Worm (Caenorhabditis elegans) whole organism, L4 larva: ENCODE data around the gene swt-5.

ENCODE experiments used
- D1046.2 ChIP-seq: fragments of 200-800 bp; sonication (Bioruptor generic); IDR thresholded peaks from 2 replicates; pipeline ENCODE4 v1.3.6; 2022; ENCODE audit warnings: missing genetic modification characterization, missing compliant biosample characterization
- F37D6.2 ChIP-seq: sonication (generic microtip); optimal IDR thresholded peaks from 2 replicates; lab custom pipeline; 2016; ENCODE audit warnings: mild to moderate bottlenecking, missing genetic modification characterization, missing compliant biosample characterization
- F44E2.7 ChIP-seq: fragments of 200-800 bp; sonication (Bioruptor generic); IDR thresholded peaks from 2 replicates; pipeline ENCODE4 v2.1.2; 2022; ENCODE audit warnings: missing genetic modification characterization, missing compliant biosample characterization
- R02D3.7 ChIP-seq: fragments of 150-350 bp; sonication (generic microtip); optimal IDR thresholded peaks from 3 replicates; lab custom pipeline; 2014; ENCODE audit warnings: missing biosample characterization, missing genetic modification characterization
- T26A8.4 ChIP-seq: fragments of 200-800 bp; sonication (Bioruptor generic); IDR thresholded peaks from 2 replicates; pipeline ENCODE4 v1.3.6; 2022; ENCODE audit warnings: missing genetic modification characterization, missing compliant biosample characterization
- Y48G9A.11 ChIP-seq: fragments of 200-800 bp; sonication (Bioruptor generic); IDR thresholded peaks from 2 replicates; pipeline ENCODE4 v1.3.6; 2022; ENCODE audit warnings: missing genetic modification reagents, missing genetic modification characterization, missing compliant biosample characterization
- ZK546.5 ChIP-seq, 2 experiments: sonication (generic microtip); optimal IDR thresholded peaks; 2 replicates each; lab custom pipeline; 2017; ENCODE audit warnings: missing biosample characterization in 2 of 2, missing genetic modification characterization in 2 of 2
- ama-1 ChIP-seq: fragments of 150-350 bp; optimal IDR thresholded peaks from 2 replicates; lab custom pipeline; 2014; ENCODE audit warnings: inconsistent platforms, mixed read lengths
- arid-1 ChIP-seq: fragments of 200-800 bp; sonication (Bioruptor generic); conservative IDR thresholded peaks from 2 replicates; pipeline ENCODE4 v1.3.6; 2022; ENCODE audit warnings: missing genetic modification reagents, missing genetic modification characterization, missing compliant biosample characterization
- attf-4 ChIP-seq: sonication (generic microtip); optimal IDR thresholded peaks from 3 replicates; lab custom pipeline; 2017; ENCODE audit warnings: missing biosample characterization, missing genetic modification characterization
- ceh-28 ChIP-seq: fragments of 150-350 bp; optimal IDR thresholded peaks from 2 replicates; lab custom pipeline; 2014; ENCODE audit warnings: missing biosample characterization, missing genetic modification reagents, missing genetic modification characterization
- ceh-62 ChIP-seq: sonication (generic microtip); optimal IDR thresholded peaks from 2 replicates; lab custom pipeline; 2017; ENCODE audit warnings: missing biosample characterization, missing genetic modification characterization
- ceh-82 ChIP-seq: sonication (generic microtip); optimal IDR thresholded peaks from 2 replicates; lab custom pipeline; 2017; ENCODE audit warnings: missing biosample characterization, missing genetic modification characterization
- ctbp-1 ChIP-seq: fragments of 200-800 bp; sonication (Bioruptor generic); IDR thresholded peaks from 2 replicates; pipeline ENCODE4 v1.3.6; 2022; ENCODE audit warnings: missing genetic modification reagents, missing genetic modification characterization, missing compliant biosample characterization
- daf-12 ChIP-seq: fragments of 150-350 bp; optimal IDR thresholded peaks from 2 replicates; lab custom pipeline; 2014; ENCODE audit warnings: missing biosample characterization, missing genetic modification reagents, missing genetic modification characterization
- daf-16 ChIP-seq, 3 experiments: sonication (generic microtip); optimal IDR thresholded peaks; 2 replicates each; lab custom pipeline; 2016 to 2017; ENCODE audit warnings: missing genetic modification characterization in 3 of 3, missing genetic modification reagents in 3 of 3, mild to moderate bottlenecking in 2 of 3, missing compliant biosample characterization in 2 of 3, missing biosample characterization in 1 of 3, moderate library complexity in 1 of 3
- daf-8 ChIP-seq: fragments of 200-800 bp; sonication (Bioruptor generic); IDR thresholded peaks from 2 replicates; pipeline ENCODE4 v1.3.6; 2022; ENCODE audit warnings: missing genetic modification characterization, missing compliant biosample characterization
- dmd-6 ChIP-seq: fragments of 200-800 bp; sonication (Bioruptor generic); IDR thresholded peaks from 2 replicates; pipeline ENCODE4 v1.3.6; 2022; ENCODE audit warnings: missing genetic modification reagents, missing genetic modification characterization, missing compliant biosample characterization
- dmd-8 ChIP-seq: fragments of 200-800 bp; sonication (Bioruptor generic); IDR thresholded peaks from 2 replicates; pipeline ENCODE4 v1.3.6; 2022; ENCODE audit warnings: missing genetic modification characterization, missing compliant biosample characterization
- dmd-9 ChIP-seq: fragments of 200-800 bp; sonication (Bioruptor generic); IDR thresholded peaks from 2 replicates; pipeline ENCODE4 v1.3.6; 2022; ENCODE audit warnings: missing genetic modification reagents, missing genetic modification characterization, missing compliant biosample characterization
- dpl-1 ChIP-seq: fragments of 150-350 bp; optimal IDR thresholded peaks from 2 replicates; lab custom pipeline; 2014; ENCODE audit warnings: missing biosample characterization, missing genetic modification reagents, missing genetic modification characterization
- duxl-1 ChIP-seq: sonication (generic microtip); optimal IDR thresholded peaks from 2 replicates; lab custom pipeline; 2016; ENCODE audit warnings: mild to moderate bottlenecking, missing genetic modification characterization, moderate library complexity, missing compliant biosample characterization; ENCODE audit not compliant: poor library complexity
- dve-1 ChIP-seq: sonication (generic microtip); optimal IDR thresholded peaks from 2 replicates; lab custom pipeline; 2017; ENCODE audit warnings: antibody characterized with exemption, mild to moderate bottlenecking, missing genetic modification characterization, missing compliant biosample characterization; ENCODE audit not compliant: insufficient read depth
- egl-27 ChIP-seq: sonication (generic microtip); optimal IDR thresholded peaks from 3 replicates; lab custom pipeline; 2017; ENCODE audit warnings: missing biosample characterization, missing genetic modification reagents, missing genetic modification characterization
- egl-43 ChIP-seq: fragments of 200-800 bp; sonication (Bioruptor generic); IDR thresholded peaks from 2 replicates; pipeline ENCODE4 v1.3.6; 2022; ENCODE audit warnings: missing genetic modification reagents, missing genetic modification characterization, missing compliant biosample characterization
- fos-1 ChIP-seq: fragments of 150-350 bp; optimal IDR thresholded peaks from 2 replicates; lab custom pipeline; 2014; ENCODE audit warnings: missing biosample characterization, missing genetic modification characterization
- hlh-30 ChIP-seq: sonication (generic microtip); optimal IDR thresholded peaks from 2 replicates; lab custom pipeline; 2017; ENCODE audit warnings: antibody characterized with exemption, mild to moderate bottlenecking, missing genetic modification characterization, missing compliant biosample characterization; ENCODE audit not compliant: insufficient read depth
- jun-1 ChIP-seq: fragments of 150-350 bp; optimal IDR thresholded peaks from 2 replicates; lab custom pipeline; 2014; ENCODE audit warnings: missing biosample characterization, missing genetic modification reagents, missing genetic modification characterization
- lim-7 ChIP-seq: fragments of 200-800 bp; sonication (Bioruptor generic); IDR thresholded peaks from 2 replicates; pipeline ENCODE4 v1.3.6; 2022; ENCODE audit warnings: missing genetic modification characterization, missing compliant biosample characterization
- lin-13 ChIP-seq: fragments of 150-350 bp; optimal IDR thresholded peaks from 2 replicates; lab custom pipeline; 2014; ENCODE audit warnings: missing biosample characterization, missing genetic modification reagents, missing genetic modification characterization
- lin-38 ChIP-seq: fragments of 200-800 bp; sonication (Bioruptor generic); IDR thresholded peaks from 2 replicates; pipeline ENCODE4 v1.3.6; 2022; ENCODE audit warnings: missing genetic modification reagents, missing genetic modification characterization, missing compliant biosample characterization
- lin-39 ChIP-seq: fragments of 150-350 bp; optimal IDR thresholded peaks from 2 replicates; lab custom pipeline; 2014; ENCODE audit warnings: missing biosample characterization, missing genetic modification reagents, missing genetic modification characterization
- lsy-2 ChIP-seq, 2 experiments: fragments of 150-350 bp in 1 of 2; sonication (generic microtip) in 1 of 2; optimal IDR thresholded peaks; 2 replicates each; lab custom pipeline; 2014 to 2017; ENCODE audit warnings: missing biosample characterization in 2 of 2, missing genetic modification characterization in 2 of 2
- mep-1 ChIP-seq: fragments of 150-350 bp; sonication (generic microtip); optimal IDR thresholded peaks from 3 replicates; lab custom pipeline; 2014; ENCODE audit warnings: missing biosample characterization, missing genetic modification characterization
- mes-2 ChIP-seq: sonication (generic microtip); optimal IDR thresholded peaks from 2 replicates; lab custom pipeline; 2016; ENCODE audit warnings: missing genotype, mild to moderate bottlenecking, missing genetic modification characterization, missing compliant biosample characterization; ENCODE audit not compliant: poor library complexity, severe bottlenecking
- mxl-2 ChIP-seq: fragments of 200-800 bp; sonication (Bioruptor generic); conservative IDR thresholded peaks from 2 replicates; pipeline ENCODE4 v1.3.6; 2022; ENCODE audit warnings: missing genetic modification reagents, missing genetic modification characterization, missing compliant biosample characterization
- mxl-3 ChIP-seq: fragments of 200-800 bp; sonication (Bioruptor generic); optimal IDR thresholded peaks from 2 replicates; lab custom pipeline; 2018; ENCODE audit warnings: mild to moderate bottlenecking, missing genetic modification characterization, missing compliant biosample characterization
- nhr-10 ChIP-seq: fragments of 150-350 bp; optimal IDR thresholded peaks from 2 replicates; lab custom pipeline; 2014; ENCODE audit warnings: missing biosample characterization, missing genetic modification characterization
- nhr-102 ChIP-seq: sonication (generic microtip); optimal IDR thresholded peaks from 2 replicates; lab custom pipeline; 2016; ENCODE audit warnings: mild to moderate bottlenecking, missing genetic modification characterization, moderate library complexity, missing compliant biosample characterization
- nhr-11 ChIP-seq: fragments of 150-350 bp; optimal IDR thresholded peaks from 2 replicates; lab custom pipeline; 2014; ENCODE audit warnings: missing biosample characterization, missing genetic modification characterization
- nhr-237 ChIP-seq: sonication (generic microtip); optimal IDR thresholded peaks from 2 replicates; lab custom pipeline; 2017; ENCODE audit warnings: missing biosample characterization, missing genetic modification characterization
- nhr-41 ChIP-seq: fragments of 200-800 bp; sonication (Bioruptor generic); IDR thresholded peaks from 2 replicates; pipeline ENCODE4 v1.3.6; 2022; ENCODE audit warnings: missing genetic modification reagents, missing genetic modification characterization, missing compliant biosample characterization
- nhr-48 ChIP-seq: sonication (generic microtip); optimal IDR thresholded peaks from 2 replicates; lab custom pipeline; 2016; ENCODE audit warnings: mild to moderate bottlenecking, missing genetic modification characterization, missing compliant biosample characterization
- php-3 ChIP-seq: fragments of 200-800 bp; sonication (Bioruptor generic); IDR thresholded peaks from 2 replicates; pipeline ENCODE4 v1.3.6; 2022; ENCODE audit warnings: missing genetic modification reagents, missing genetic modification characterization, missing compliant biosample characterization
- rbr-2 ChIP-seq: sonication (generic microtip); optimal IDR thresholded peaks from 2 replicates; lab custom pipeline; 2016; ENCODE audit warnings: missing genotype, missing genetic modification characterization, missing compliant biosample characterization
- set-16 ChIP-seq: fragments of 200-800 bp; sonication (Bioruptor generic); IDR thresholded peaks from 2 replicates; pipeline ENCODE4 v1.3.6; 2022; ENCODE audit warnings: missing genetic modification reagents, missing genetic modification characterization, missing compliant biosample characterization
- tag-97 ChIP-seq: fragments of 200-800 bp; sonication (Bioruptor generic); IDR thresholded peaks from 2 replicates; pipeline ENCODE4 v1.3.6; 2022; ENCODE audit warnings: missing genetic modification characterization, missing compliant biosample characterization
- tra-1 ChIP-seq: fragments of 200-800 bp; sonication (Bioruptor generic); IDR thresholded peaks from 2 replicates; pipeline ENCODE4 v1.3.6; 2022; ENCODE audit warnings: missing genetic modification reagents, missing genetic modification characterization, missing compliant biosample characterization
- unc-39 ChIP-seq: sonication (generic microtip); optimal IDR thresholded peaks from 2 replicates; lab custom pipeline; 2017; ENCODE audit warnings: missing biosample characterization, missing genetic modification characterization
- unc-62 ChIP-seq, 3 experiments: fragments of 150-350 bp in 1 of 3; sonication (generic microtip); optimal IDR thresholded peaks in 2 of 3; peaks in 1 of 3; 1 replicate in 1 of 3; 2 replicates in 2 of 3; lab custom pipeline; 2014 to 2017; ENCODE audit warnings: missing biosample characterization in 3 of 3, missing genetic modification characterization in 3 of 3, missing genetic modification reagents in 3 of 3, missing genotype in 1 of 3
- zag-1 ChIP-seq: fragments of 150-350 bp; optimal IDR thresholded peaks from 2 replicates; lab custom pipeline; 2014; ENCODE audit warnings: missing biosample characterization, missing genetic modification characterization
- ztf-7 ChIP-seq: fragments of 150-350 bp; optimal IDR thresholded peaks from 2 replicates; lab custom pipeline; 2014; ENCODE audit warnings: missing biosample characterization, missing genetic modification characterization

The swt-5 gene

DNA sequence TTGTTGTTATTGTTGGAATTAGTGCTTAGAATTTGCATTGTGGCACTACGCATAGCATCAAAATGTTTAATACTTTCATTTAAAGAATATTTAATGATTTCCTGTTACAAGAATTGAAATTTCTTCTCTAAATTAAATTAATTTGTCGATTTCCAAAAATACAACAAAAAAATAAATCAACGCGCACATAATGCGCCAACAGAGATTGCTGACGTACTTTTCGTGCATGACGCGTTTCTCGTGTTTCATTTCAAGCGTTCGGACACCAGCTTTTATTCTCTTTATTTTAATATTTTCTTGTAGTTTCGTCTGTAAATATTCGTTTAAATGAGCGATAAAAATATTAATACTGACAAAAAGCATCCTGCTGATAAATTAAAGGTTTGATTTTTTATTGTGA is 12.4 kb downstream of the swt-5 start, which contains the start of gene eif-2Bdelta:
Gene eif-2Bdelta (plus strand): TSS at position 235 of the 400 bp plus-strand sequence.
- TF ChIP-seq lsy-2 (tag; optimal IDR thresholded peaks at IDR 0.05; lab: Kevin White, UChicago) (peak in 1 of 2 experiments; percentile 66), ctbp-1 (GFP tag; lab: Robert Waterston, UW) (no peak), egl-43 (no peak), tag-97 (no peak), nhr-102 (peak; percentile 49), php-3 (no peak), ama-1 (lab: Kevin White, UChicago) (no peak), nhr-48 (tag; lab: Kevin White, UChicago) (peak; percentile 18), daf-12 (tag; lab: Kevin White, UChicago) (no peak), dpl-1 (peak; percentile 69), R02D3.7 (no peak), lin-13 (no peak), set-16 (GFP tag; lab: Robert Waterston, UW) (no peak), ceh-62 (no peak), nhr-11 (tag; lab: Kevin White, UChicago) (no peak), lin-39 (tag; lab: Kevin White, UChicago) (no peak), nhr-41 (GFP tag; lab: Robert Waterston, UW) (no peak), mxl-3 (GFP tag; lab: Kevin White, UChicago) (no peak), rbr-2 (tag; lab: Kevin White, UChicago) (peak; percentile 45), F37D6.2 (tag; lab: Kevin White, UChicago) (no peak), ceh-82 (tag; lab: Kevin White, UChicago) (no peak), nhr-10 (tag; lab: Kevin White, UChicago) (no peak), arid-1 (GFP tag; lab: Robert Waterston, UW) (0 out of 2 replicates have a peak, but pooled peaks have one; percentile 10), mep-1 (tag; lab: Kevin White, UChicago) (peak; percentile 36), egl-27 (tag; lab: Kevin White, UChicago) (no peak), ztf-7 (tag; lab: Kevin White, UChicago) (peak; percentile 23), ceh-28 (tag; lab: Kevin White, UChicago) (no peak), mxl-2 (GFP tag; lab: Robert Waterston, UW) (no peak), T26A8.4 (GFP tag; lab: Robert Waterston, UW) (no peak), nhr-237 (tag; lab: Kevin White, UChicago) (no peak), Y48G9A.11 (no peak), ZK546.5 (tag; optimal IDR thresholded peaks at IDR 0.05; lab: Kevin White, UChicago) (no peak), zag-1 (tag; lab: Kevin White, UChicago) (no peak), unc-39 (tag; lab: Kevin White, UChicago) (no peak), tra-1 (no peak), dve-1 (tag; lab: Kevin White, UChicago) (peak; percentile 47), dmd-8 (GFP tag; lab: Robert Waterston, UW) (no peak), hlh-30 (tag; lab: Kevin White, UChicago) (peak; percentile 10), lin-38 (GFP tag; lab: Robert Waterston, UW) (peak; percentile 47), unc-62 (GFP tag; optimal IDR thresholded peaks at IDR 0.05 in 1 of 2; lab: Kevin White, UChicago) (no peak), unc-62 (tag; optimal IDR thresholded peaks at IDR 0.05; lab: Kevin White, UChicago) (no peak), dmd-9 (GFP tag; lab: Robert Waterston, UW) (no peak), jun-1 (tag; lab: Kevin White, UChicago) (no peak), daf-16 (GFP tag; optimal IDR thresholded peaks at IDR 0.05; lab: Kevin White, UChicago) (no peak), daf-16 (tag; optimal IDR thresholded peaks at IDR 0.05; lab: Kevin White, UChicago) (peak; percentile 46), F44E2.7 (GFP tag; lab: Robert Waterston, UW) (no peak), D1046.2 (GFP tag; lab: Robert Waterston, UW) (no peak), attf-4 (no peak), duxl-1 (peak; percentile 7), mes-2 (tag; lab: Kevin White, UChicago) (peak; percentile 60), fos-1 (tag; lab: Kevin White, UChicago) (no peak), dmd-6 (peak; percentile 38; the same call in 1 of the 2 replicates), lim-7 (no peak), daf-8 (no peak)
